Worm (Caenorhabditis elegans): Measurements from ENCODE around the gene puf-12.

puf-12 gene

DNA sequence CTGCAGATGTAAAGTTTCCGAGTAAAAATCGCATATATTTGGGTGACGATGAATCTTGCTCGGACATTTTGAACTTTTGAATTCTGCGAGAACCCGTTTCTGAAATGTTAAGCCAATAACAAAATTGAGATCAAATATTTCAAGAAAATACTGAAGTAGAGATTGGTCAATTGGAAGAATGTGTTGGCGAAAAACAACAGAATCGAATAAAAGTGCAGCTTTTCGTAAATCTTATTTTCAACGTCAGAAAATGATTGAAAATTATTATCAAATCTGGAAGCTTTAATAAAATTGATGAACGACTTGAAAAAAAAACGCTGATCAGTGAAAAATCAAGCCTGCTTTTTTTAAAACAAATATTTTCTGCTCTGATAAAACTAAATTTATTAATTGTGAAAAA is 27.3 kb downstream of the puf-12 start, which contains the start of gene F27E5.8:
TSS of gene F27E5.8 (minus strand) at position 101 of the 400 bp plus-strand sequence.
- TF ChIP-seq hlh-15 (tag; optimal IDR thresholded peaks at IDR 0.05) (no peak), ahr-1 (tag; optimal IDR thresholded peaks at IDR 0.05) (no peak), ceh-19 (GFP tag; optimal IDR thresholded peaks at IDR 0.05) (no peak), Y22D7AL.16 (tag; optimal IDR thresholded peaks at IDR 0.05) (no peak), T23F11.4 (GFP tag; optimal IDR thresholded peaks at IDR 0.05) (no peak), elt-4 (tag; optimal IDR thresholded peaks at IDR 0.05) (no peak), zip-5 (tag; optimal IDR thresholded peaks at IDR 0.05) (no peak), ceh-18 (tag; optimal IDR thresholded peaks at IDR 0.05) (no peak), ceh-14 (tag; optimal IDR thresholded peaks at IDR 0.05) (no peak), fkh-6 (tag; optimal IDR thresholded peaks at IDR 0.05) (no peak), pag-3 (tag; optimal IDR thresholded peaks at IDR 0.05; ENCODE audit: borderline replicate concordance) (no peak), eyg-1 (tag; optimal IDR thresholded peaks at IDR 0.05) (no peak), pha-2 (tag; optimal IDR thresholded peaks at IDR 0.05) (no peak), nhr-232 (tag; optimal IDR thresholded peaks at IDR 0.05) (no peak), F13H6.1 (tag; optimal IDR thresholded peaks at IDR 0.05) (no peak), syd-9 (tag; optimal IDR thresholded peaks at IDR 0.05) (no peak), elt-2 (tag; optimal IDR thresholded peaks at IDR 0.05) (no peak), K09A11.1 (tag; optimal IDR thresholded peaks at IDR 0.05; ENCODE audit: insufficient read depth) (no peak), ceh-34 (tag; optimal IDR thresholded peaks at IDR 0.05) (no peak), ceh-30 (tag; optimal IDR thresholded peaks at IDR 0.05) (no peak)

DNA sequence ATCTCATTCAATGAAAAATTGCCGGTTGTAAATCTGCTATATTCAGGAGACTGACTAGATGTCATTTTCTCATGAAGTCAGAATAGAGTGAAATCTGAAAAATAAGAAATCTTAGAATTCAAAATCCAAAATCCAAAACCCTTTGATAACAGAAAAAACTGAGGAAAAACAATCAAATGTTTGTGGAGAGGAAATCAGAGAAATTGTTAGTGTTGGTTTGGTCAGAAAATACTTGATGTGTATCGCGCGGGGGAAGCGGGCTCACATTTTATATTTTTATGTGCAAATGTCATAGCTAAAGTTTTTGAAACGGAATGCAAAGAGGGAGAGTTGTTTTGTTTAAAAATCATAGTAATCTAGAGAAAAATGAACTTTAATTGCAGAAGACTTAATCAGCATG is 31.6 kb downstream of the puf-12 start, which contains the start of gene F27E5.5:
TSS of gene F27E5.5 (minus strand) at position 101 of the 400 bp plus-strand sequence.
- no peak for TF ChIP-seq T23F11.4 (GFP tag; optimal IDR thresholded peaks at IDR 0.05)
- TF ChIP-seq ceh-18 (tag; optimal IDR thresholded peaks at IDR 0.05) = no peak

DNA sequence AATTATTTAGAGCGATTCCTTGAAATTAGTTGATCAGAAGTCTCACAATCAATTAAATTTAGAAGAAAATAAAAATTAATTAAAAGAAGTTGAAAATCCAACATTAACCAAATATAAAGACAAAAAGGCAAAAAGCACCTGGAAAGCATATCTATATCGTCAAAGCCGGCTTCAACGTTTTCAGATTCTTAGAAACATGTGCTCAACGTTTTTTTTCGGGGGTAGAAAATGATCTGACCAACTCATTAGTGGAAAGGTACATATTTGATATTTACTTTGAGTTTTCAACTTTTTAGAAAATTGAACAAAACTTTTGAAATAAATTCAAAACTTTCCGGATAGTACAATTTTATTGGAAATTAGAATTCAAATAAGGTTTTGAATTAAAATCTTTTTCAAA is 32.7 kb downstream of the puf-12 start:
- no peak for TF ChIP-seq ceh-18 (tag; optimal IDR thresholded peaks at IDR 0.05)
- TF ChIP-seq K02D7.2 (tag; optimal IDR thresholded peaks at IDR 0.05) = no peak
- TF ChIP-seq hlh-15 (tag; optimal IDR thresholded peaks at IDR 0.05) = no peak
- TF ChIP-seq lim-6 (tag; optimal IDR thresholded peaks at IDR 0.05) = no peak
- TF ChIP-seq odd-2 (tag; optimal IDR thresholded peaks at IDR 0.05) = no peak
- no peak for TF ChIP-seq dmd-4 (tag; optimal IDR thresholded peaks at IDR 0.05; ENCODE audit: borderline replicate concordance)
- TF ChIP-seq ama-1 (optimal IDR thresholded peaks at IDR 0.05) = no peak
- no peak for TF ChIP-seq sox-4 (tag; optimal IDR thresholded peaks at IDR 0.05)
- TF ChIP-seq npax-4 (tag; optimal IDR thresholded peaks at IDR 0.05) = no peak
- no peak for TF ChIP-seq pros-1 (tag; optimal IDR thresholded peaks at IDR 0.05)
- no peak for TF ChIP-seq lin-11 (tag; optimal IDR thresholded peaks at IDR 0.05)
- TF ChIP-seq elt-4 (tag; optimal IDR thresholded peaks at IDR 0.05) = no peak
- TF ChIP-seq ceh-31 (tag; optimal IDR thresholded peaks at IDR 0.05) = no peak

DNA sequence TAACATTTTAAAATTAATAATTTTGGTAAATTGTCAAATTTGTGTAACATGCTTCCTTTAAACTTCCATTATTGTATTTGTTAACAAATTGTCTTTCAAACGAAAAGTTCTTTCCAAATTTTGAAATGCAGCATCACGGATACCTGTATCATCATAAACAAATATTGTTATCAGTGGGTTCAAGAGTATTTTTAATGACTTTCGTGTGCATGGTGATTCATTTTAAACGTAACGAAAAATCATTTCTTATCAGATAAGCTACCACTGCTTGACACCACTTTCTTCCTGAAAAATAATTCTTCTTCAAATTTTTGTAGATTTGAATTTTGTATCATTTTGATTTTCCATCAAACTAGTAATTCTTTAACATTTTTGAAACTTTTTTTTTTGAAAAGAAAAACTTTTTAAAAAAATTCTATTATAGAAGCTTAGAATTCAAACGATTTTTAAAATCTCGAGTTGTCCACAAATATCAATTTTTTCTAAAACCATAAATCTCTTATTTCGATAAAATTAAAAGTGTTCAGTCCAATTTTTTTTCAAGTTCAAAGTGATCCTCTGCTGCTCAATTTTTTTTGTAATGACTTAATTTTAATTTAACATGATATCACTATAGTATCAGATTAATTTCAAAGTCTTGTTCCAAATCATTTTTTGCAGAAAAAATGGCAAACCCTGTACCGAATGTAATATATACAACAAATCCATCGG is 34.3 kb downstream of the puf-12 start, which contains the start of gene F27E5.9:
TSS of gene F27E5.9 (plus strand) at position 661 of the 711 bp plus-strand sequence.
- TF ChIP-seq elt-2 (tag; optimal IDR thresholded peaks at IDR 0.05) (peak; percentile 66), dmd-4 (tag; optimal IDR thresholded peaks at IDR 0.05; ENCODE audit: borderline replicate concordance) (no peak)

DNA sequence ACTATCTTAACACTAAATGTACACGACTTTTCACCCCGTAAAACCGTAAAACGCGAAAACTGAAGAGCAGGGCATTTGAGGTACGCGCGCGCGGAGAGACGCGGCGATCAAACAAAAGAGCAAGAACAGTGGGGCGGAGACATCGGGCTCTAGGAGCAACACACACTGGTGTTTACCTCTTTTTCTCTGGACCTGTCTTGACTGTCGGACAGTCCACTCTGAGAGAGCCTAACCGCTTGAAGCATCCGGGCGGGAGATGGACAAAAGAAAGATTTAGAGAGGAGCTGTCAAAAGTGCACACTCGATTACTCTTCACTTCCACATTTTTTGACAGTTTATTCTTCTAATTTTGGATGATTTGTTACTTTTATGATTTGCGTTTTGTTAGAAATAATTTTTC is 36.7 kb downstream of the puf-12 start:
- TF ChIP-seq ceh-6 (GFP tag; optimal IDR thresholded peaks at IDR 0.05) (no peak), ets-4 (tag; optimal IDR thresholded peaks at IDR 0.05) (peak; percentile 41), elt-2 (tag; optimal IDR thresholded peaks at IDR 0.05) (no peak), sox-4 (tag; optimal IDR thresholded peaks at IDR 0.05) (no peak), ceh-24 (tag; optimal IDR thresholded peaks at IDR 0.05) (no peak), ceh-22 (tag; optimal IDR thresholded peaks at IDR 0.05) (peak; percentile 83), ceh-9 (tag; optimal IDR thresholded peaks at IDR 0.05) (no peak), C38D4.7 (GFP tag; optimal IDR thresholded peaks at IDR 0.05) (no peak), T23F11.4 (GFP tag; optimal IDR thresholded peaks at IDR 0.05) (no peak), ceh-45 (GFP tag; IDR thresholded peaks at IDR 0.05) (no peak), dmd-4 (tag; optimal IDR thresholded peaks at IDR 0.05; ENCODE audit: borderline replicate concordance) (peak; percentile 24)

All from whole organism, late embryonic.